Fruit fly (Drosophila melanogaster) whole organism, embryonic: ENCODE data around the gene Ste12DOR.

Source experiments
- Adf1 ChIP-seq: fragments of 200-800 bp; sonication (Bioruptor generic); IDR thresholded peaks from 2 replicates; pipeline ENCODE4 v1.3.6; 2022; ENCODE audit warnings: missing biosample characterization, missing genetic modification characterization
- CG12391 ChIP-seq: fragments of 200-800 bp; sonication (Bioruptor generic); optimal IDR thresholded peaks from 3 replicates; lab custom pipeline; 2018; ENCODE audit warnings: missing biosample characterization, mild to moderate bottlenecking, missing genetic modification characterization, moderate library complexity
- CG13123 ChIP-seq: fragments of 200-800 bp; sonication (Bioruptor generic); optimal IDR thresholded peaks from 2 replicates; lab custom pipeline; 2016; ENCODE audit warnings: missing biosample characterization, missing genetic modification characterization
- CG16813 ChIP-seq: fragments of 200-800 bp; sonication (Bioruptor generic); IDR thresholded peaks from 3 replicates; pipeline ENCODE4 v1.3.6; 2022; ENCODE audit warnings: missing biosample characterization, missing genetic modification characterization; ENCODE audit not compliant: partially characterized antibody
- CG31388 ChIP-seq: fragments of 200-800 bp; sonication (Bioruptor generic); optimal IDR thresholded peaks from 2 replicates; lab custom pipeline; 2016; ENCODE audit warnings: missing biosample characterization, missing genetic modification characterization
- CG32767 ChIP-seq: fragments of 200-800 bp; sonication (Bioruptor generic); IDR thresholded peaks from 2 replicates; pipeline ENCODE4 v1.3.6; 2022; ENCODE audit warnings: missing biosample characterization, missing genetic modification characterization
- CG3726 ChIP-seq: fragments of 200-800 bp; sonication (Bioruptor generic); IDR thresholded peaks from 3 replicates; pipeline ENCODE4, ENCODE4 v1.3.6; 2022; ENCODE audit warnings: missing biosample characterization, missing genetic modification characterization
- CG3995 ChIP-seq: fragments of 200-800 bp; sonication (Bioruptor generic); optimal IDR thresholded peaks from 3 replicates; lab custom pipeline; 2016; ENCODE audit warnings: missing biosample characterization, missing genetic modification characterization
- CG4282 ChIP-seq: fragments of 200-800 bp; sonication (Bioruptor generic); optimal IDR thresholded peaks from 2 replicates; lab custom pipeline; 2016; ENCODE audit warnings: missing biosample characterization, missing genetic modification characterization
- CG7839 ChIP-seq: fragments of 200-800 bp; sonication (Bioruptor generic); optimal IDR thresholded peaks from 3 replicates; lab custom pipeline; 2018; ENCODE audit warnings: missing biosample characterization, mild to moderate bottlenecking, missing genetic modification characterization, moderate library complexity
- CG9932 ChIP-seq: fragments of 200-800 bp; sonication (Bioruptor generic); IDR thresholded peaks from 2 replicates; pipeline ENCODE4 v1.3.6; 2022; ENCODE audit warnings: missing biosample characterization, missing genetic modification characterization
- Dll ChIP-seq: fragments of 200-800 bp; sonication (Bioruptor generic); IDR thresholded peaks from 4 replicates; pipeline ENCODE4 v1.3.6; 2022; ENCODE audit warnings: missing biosample characterization, missing genetic modification characterization; ENCODE audit not compliant: partially characterized antibody
- Drgx ChIP-seq: fragments of 200-800 bp; sonication (Bioruptor generic); IDR thresholded peaks from 2 replicates; pipeline ENCODE4 v1.3.6; 2022; ENCODE audit warnings: missing biosample characterization, missing genetic modification characterization
- Ets65A ChIP-seq: fragments of 200-800 bp; sonication (Bioruptor generic); peaks from one replicate; lab custom pipeline; 2016; ENCODE audit warnings: missing biosample characterization, missing genetic modification characterization
- Gug ChIP-seq: fragments of 200-800 bp; sonication (Bioruptor generic); IDR thresholded peaks from 4 replicates; pipeline ENCODE4 v1.3.6; 2022; ENCODE audit warnings: missing biosample characterization, missing genetic modification characterization
- Lhr ChIP-seq: fragments of 200-800 bp; sonication (Bioruptor generic); optimal IDR thresholded peaks from 3 replicates; lab custom pipeline; 2017; ENCODE audit warnings: mild to moderate bottlenecking, missing biosample characterization, missing genetic modification reagents, missing genetic modification characterization
- MESR4 ChIP-seq: fragments of 200-800 bp; sonication (Bioruptor generic); optimal IDR thresholded peaks from 2 replicates; lab custom pipeline; 2018; ENCODE audit warnings: missing biosample characterization, mild to moderate bottlenecking, missing genetic modification characterization, moderate library complexity
- Nf-YB ChIP-seq: fragments of 200-800 bp; sonication (Bioruptor generic); optimal IDR thresholded peaks from 3 replicates; lab custom pipeline; 2019; ENCODE audit warnings: missing biosample characterization, mild to moderate bottlenecking, missing genetic modification characterization, moderate library complexity
- Opbp ChIP-seq: fragments of 200-800 bp; sonication (Bioruptor generic); IDR thresholded peaks from 3 replicates; pipeline ENCODE4 v1.3.6; 2022; ENCODE audit warnings: missing biosample characterization, missing genetic modification characterization; ENCODE audit not compliant: partially characterized antibody
- Stat92E ChIP-seq, 3 experiments: fragments of >200 bp in 2 of 3; fragments of 200-800 bp in 1 of 3; sonication (Bioruptor generic) in 1 of 3; optimal IDR thresholded peaks; 2 replicates each; lab custom pipeline; 2017 to 2019; ENCODE audit warnings: missing biosample characterization in 3 of 3, missing genetic modification characterization in 3 of 3, mild to moderate bottlenecking in 1 of 3, moderate library complexity in 1 of 3
- Trl ChIP-seq, 3 experiments: fragments of >200 bp in 2 of 3; fragments of 200-800 bp in 1 of 3; sonication (Bioruptor generic) in 1 of 3; optimal IDR thresholded peaks; 2 replicates in 1 of 3; 3 replicates in 2 of 3; lab custom pipeline; 2016 to 2017; ENCODE audit warnings: missing biosample characterization in 1 of 3, missing genetic modification characterization in 1 of 3
- bab2 ChIP-seq: fragments of 200-800 bp; sonication (Bioruptor generic); optimal IDR thresholded peaks from 2 replicates; lab custom pipeline; 2016; ENCODE audit warnings: missing biosample characterization, missing genetic modification characterization
- bcd ChIP-seq: fragments of 200-800 bp; sonication (Bioruptor generic); optimal IDR thresholded peaks from 2 replicates; lab custom pipeline; 2017; ENCODE audit warnings: missing biosample characterization, mild to moderate bottlenecking, missing genetic modification characterization
- bsh ChIP-seq, 2 experiments: fragments of 200-800 bp; sonication (Bioruptor generic); optimal IDR thresholded peaks; 2 replicates each; lab custom pipeline; 2017 to 2018; ENCODE audit warnings: mild to moderate bottlenecking in 2 of 2, missing biosample characterization in 2 of 2, missing genetic modification characterization in 2 of 2, moderate library complexity in 1 of 2
- cas ChIP-seq: fragments of 200-800 bp; sonication (Bioruptor generic); IDR thresholded peaks from 2 replicates; pipeline ENCODE4 v1.3.6; 2022; ENCODE audit warnings: missing biosample characterization, missing genetic modification characterization
- cg ChIP-seq: fragments of 200-800 bp; sonication (Bioruptor generic); optimal IDR thresholded peaks from 3 replicates; lab custom pipeline; 2019; ENCODE audit warnings: missing biosample characterization, mild to moderate bottlenecking, missing genetic modification characterization, moderate library complexity
- cwo ChIP-seq: fragments of 200-800 bp; sonication (Bioruptor generic); optimal IDR thresholded peaks from 3 replicates; lab custom pipeline; 2017; ENCODE audit warnings: missing biosample characterization, missing genetic modification characterization, mild to moderate bottlenecking, moderate library complexity, missing genetic modification reagents
- dysf ChIP-seq: fragments of 200-800 bp; sonication (Bioruptor generic); IDR thresholded peaks from 3 replicates; pipeline ENCODE4 v1.3.6; 2022; ENCODE audit warnings: missing biosample characterization, missing genetic modification characterization
- gsb-n ChIP-seq: fragments of 200-800 bp; sonication (Bioruptor generic); optimal IDR thresholded peaks from 3 replicates; lab custom pipeline; 2018; ENCODE audit warnings: missing biosample characterization, mild to moderate bottlenecking, missing genetic modification characterization
- klu ChIP-seq: fragments of 200-800 bp; sonication (Bioruptor generic); IDR thresholded peaks from 2 replicates; pipeline ENCODE4 v1.3.6; 2022; ENCODE audit warnings: missing biosample characterization, missing genetic modification characterization
- nom ChIP-seq: fragments of 200-800 bp; sonication (Bioruptor generic); optimal IDR thresholded peaks from 2 replicates; lab custom pipeline; 2017; ENCODE audit warnings: missing biosample characterization, missing genetic modification characterization, mild to moderate bottlenecking, moderate library complexity, missing genetic modification reagents
- oc ChIP-seq: fragments of 200-800 bp; sonication (Bioruptor generic); optimal IDR thresholded peaks from 2 replicates; lab custom pipeline; 2018; ENCODE audit warnings: missing biosample characterization, mild to moderate bottlenecking, missing genetic modification characterization, moderate library complexity
- tll ChIP-seq, 2 experiments: fragments of 200-800 bp in 1 of 2; fragments of >200 bp in 1 of 2; sonication (Bioruptor generic) in 1 of 2; optimal IDR thresholded peaks; 2 replicates each; lab custom pipeline; 2017 to 2019; ENCODE audit warnings: missing biosample characterization in 2 of 2, missing genetic modification characterization in 2 of 2, mild to moderate bottlenecking in 1 of 2, moderate library complexity in 1 of 2
- tx ChIP-seq: fragments of 200-800 bp; sonication (Bioruptor generic); optimal IDR thresholded peaks from 2 replicates; lab custom pipeline; 2016; ENCODE audit warnings: missing biosample characterization, missing genetic modification characterization
- unpg ChIP-seq: fragments of 200-800 bp; sonication (Bioruptor generic); optimal IDR thresholded peaks from 3 replicates; lab custom pipeline; 2018; ENCODE audit warnings: missing biosample characterization, mild to moderate bottlenecking, missing genetic modification characterization, moderate library complexity
- vfl ChIP-seq: fragments of 200-800 bp; sonication (Bioruptor generic); optimal IDR thresholded peaks from 2 replicates; lab custom pipeline; 2016; ENCODE audit warnings: missing biosample characterization, missing genetic modification characterization
- vnd ChIP-seq: fragments of 200-800 bp; sonication (Bioruptor generic); IDR thresholded peaks from 3 replicates; pipeline ENCODE4 v1.3.6; 2022; ENCODE audit warnings: missing biosample characterization, missing genetic modification characterization; ENCODE audit not compliant: partially characterized antibody
- z ChIP-seq: fragments of 200-800 bp; sonication (Bioruptor generic); IDR thresholded peaks from 3 replicates; pipeline ENCODE4 v1.3.6; 2022; ENCODE audit warnings: missing biosample characterization, missing genetic modification characterization
- zen2 ChIP-seq: fragments of 200-800 bp; sonication (Bioruptor generic); IDR thresholded peaks from 3 replicates; pipeline ENCODE4 v1.3.6; 2022; ENCODE audit warnings: missing biosample characterization, missing genetic modification characterization; ENCODE audit not compliant: partially characterized antibody

Ste12DOR gene

dm6 chrX:13954936-13955335 lies 45.1 kb upstream of the Ste12DOR start, which contains the start of gene CG11068:
CG11068 (plus strand) TSS chrX:13955236.
- no peak for TF ChIP-seq tll (GFP tag; optimal IDR thresholded peaks at IDR 0.05; lab: Kevin White, UChicago)
- no peak for TF ChIP-seq tx (GFP tag; lab: Kevin White, UChicago)
- TF ChIP-seq cwo (GFP tag; lab: Kevin White, UChicago): no peak

DNA sequence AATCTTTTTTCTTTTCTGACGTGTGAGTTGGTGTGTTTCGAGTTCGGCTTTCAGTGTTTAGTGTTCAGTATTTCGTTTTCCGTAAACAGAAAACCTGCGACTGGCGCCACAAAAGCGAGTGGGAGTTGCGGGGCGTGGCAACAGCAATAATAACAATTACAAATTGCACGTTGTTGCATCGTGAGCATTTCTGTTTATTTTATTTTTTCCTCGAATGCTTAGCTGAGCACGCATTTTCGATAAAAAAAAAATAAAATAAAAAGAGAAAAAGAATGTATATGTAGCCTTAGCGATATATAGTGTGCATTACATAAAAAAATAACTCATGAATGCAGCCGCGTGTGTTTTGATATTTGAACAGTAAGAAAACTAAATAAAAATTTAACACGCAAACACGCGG lies 35.2 kb upstream of the Ste12DOR start:
- TF ChIP-seq CG3726 (no peak), cas (GFP tag; lab: Robert Waterston, UW) (no peak), dysf (no peak), unpg (no peak), CG4282 (GFP tag; lab: Kevin White, UChicago) (no peak), Lhr (GFP tag; lab: Kevin White, UChicago) (no peak), klu (GFP tag; lab: Robert Waterston, UW) (no peak), vnd (GFP tag; lab: Robert Waterston, UW) (no peak)

dm6 chrX:13972402-13972994 lies 27.5 kb upstream of the Ste12DOR start:
- peak; percentile 36; the same call in 1 of the 2 replicates for TF ChIP-seq Drgx (GFP tag; lab: Robert Waterston, UW)
- TF ChIP-seq CG12391 (tag; lab: Kevin White, UChicago): no peak
- TF ChIP-seq, all 482 proteins: peak for 1

DNA sequence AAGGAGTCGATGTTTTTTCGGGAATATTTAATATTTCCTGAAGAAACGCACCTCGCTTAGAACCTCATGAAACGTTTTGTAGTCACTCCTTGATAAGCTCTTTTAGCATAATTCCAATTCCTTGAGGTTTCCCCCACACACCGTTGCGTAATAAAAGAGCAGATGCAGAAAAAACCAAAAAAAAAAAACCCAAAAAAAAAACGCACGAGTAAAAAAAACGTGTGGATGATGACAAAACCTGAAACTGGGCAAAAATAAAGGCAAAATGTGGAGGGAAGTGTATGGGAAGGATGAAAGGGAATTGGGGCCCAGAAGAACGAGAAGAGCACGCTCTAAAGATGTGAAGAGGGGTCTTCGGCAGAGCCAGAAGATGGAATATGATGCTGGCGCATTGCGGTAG lies 19.7 kb upstream of the Ste12DOR start:
- TF ChIP-seq Stat92E (GFP tag; optimal IDR thresholded peaks at IDR 0.05; lab: Kevin White, UChicago) (no peak), gsb-n (tag; lab: Kevin White, UChicago) (no peak), Ets65A (GFP tag; lab: Kevin White, UChicago) (peak; percentile 47), Gug (GFP tag; lab: Robert Waterston, UW) (no peak)

DNA sequence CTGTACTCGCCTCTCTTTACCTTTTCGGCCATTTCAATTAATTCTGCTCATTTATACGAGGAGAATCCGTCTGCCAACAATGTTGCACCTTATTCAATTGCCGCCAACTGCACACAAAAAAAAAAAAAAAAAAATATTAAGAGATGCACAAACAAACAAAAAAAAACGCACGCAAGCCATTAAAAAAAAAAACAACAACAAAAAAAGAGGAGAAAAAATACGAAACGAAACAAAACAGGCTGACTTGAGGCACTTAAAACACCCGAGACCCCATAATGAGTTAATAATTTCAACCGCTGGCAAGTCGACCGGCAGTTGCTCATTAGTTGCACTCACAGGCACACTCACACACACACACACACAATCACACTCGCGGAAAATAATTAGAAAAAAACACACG lies 17.0 kb upstream of the Ste12DOR start:
- TF ChIP-seq CG7839 (tag; lab: Kevin White, UChicago) (no peak), zen2 (no peak), CG32767 (GFP tag; lab: Robert Waterston, UW) (no peak), CG16813 (GFP tag; lab: Robert Waterston, UW) (no peak)

- peak in 1 of 2 experiments; percentile 75 for TF ChIP-seq bsh (GFP tag; optimal IDR thresholded peaks at IDR 0.05; lab: Kevin White, UChicago)
- peak; percentile 82 for TF ChIP-seq cg (GFP tag; lab: Kevin White, UChicago)
- TF ChIP-seq MESR4: no peak
- peak; percentile 47 for TF ChIP-seq Nf-YB (GFP tag; lab: Kevin White, UChicago)
- TF ChIP-seq CG13123 (GFP tag; lab: Kevin White, UChicago): no peak
- no peak for TF ChIP-seq CG31388 (GFP tag; lab: Kevin White, UChicago)
- TF ChIP-seq bab2: no peak
- TF ChIP-seq Opbp (GFP tag; lab: Robert Waterston, UW): 0 out of 3 replicates have a peak, but pooled peaks have one; percentile 51
- no peak for TF ChIP-seq CG3995
- TF ChIP-seq CG9932 (GFP tag; lab: Robert Waterston, UW): no peak
- TF ChIP-seq vfl (GFP tag; lab: Kevin White, UChicago): no peak
- TF ChIP-seq Drgx (GFP tag; lab: Robert Waterston, UW): peak; percentile 74; the same call in 1 of the 2 replicates
- TF ChIP-seq z (GFP tag; lab: Robert Waterston, UW): peak; percentile 97
- TF ChIP-seq zen2: peak; percentile 23; the same call in 1 of the 3 replicates
- TF ChIP-seq Adf1 (GFP tag; lab: Robert Waterston, UW): peak; percentile 18; the same call in 1 of the 2 replicates
- TF ChIP-seq bcd (GFP tag; lab: Kevin White, UChicago): no peak
- peak; percentile 79 for TF ChIP-seq nom (GFP tag; lab: Kevin White, UChicago)
- no peak for TF ChIP-seq oc (tag; lab: Kevin White, UChicago)
- peak; percentile 38; the same call in 1 of the 4 replicates for TF ChIP-seq Dll (GFP tag; lab: Robert Waterston, UW)
- peak in 1 of 2 experiments; percentile 75 for TF ChIP-seq Trl (optimal IDR thresholded peaks at IDR 0.05; lab: Kevin White, UChicago)
- no peak for TF ChIP-seq Trl (GFP tag; optimal IDR thresholded peaks at IDR 0.05; lab: Kevin White, UChicago)
These were observed 13.5 kb upstream of the Ste12DOR start for dm6 chrX:13986496-13986895.
